Fruit fly (Drosophila melanogaster) Kc167 (cell line): ENCODE measurements around the gene UQCR-14.

Experiments
- Myc ChIP-seq: fragments of >200 bp; optimal IDR thresholded peaks from 2 replicates; lab custom pipeline; 2017; ENCODE audit warnings: missing external identifiers
- Sin3A ChIP-seq: fragments of >200 bp; optimal IDR thresholded peaks from 2 replicates; lab custom pipeline; 2018; ENCODE audit warnings: missing external identifiers
- h ChIP-seq: fragments of >200 bp; optimal IDR thresholded peaks from 3 replicates; lab custom pipeline; 2018; ENCODE audit warnings: missing external identifiers
- insv ChIP-seq: fragments of >200 bp; optimal IDR thresholded peaks from 3 replicates; lab custom pipeline; 2018; ENCODE audit warnings: missing external identifiers

dm6 chrX:16323063-16323462 lies 37.0 kb downstream of the UQCR-14 start, which contains the start of the genes CG9917 and CG32579:
- TF ChIP-seq insv (no peak), h (lab: Kevin White, UChicago) (no peak), Myc (no peak), Sin3A (lab: Kevin White, UChicago) (no peak)
